Fruit fly (Drosophila melanogaster) S2 (cell line): ENCODE measurements around the gene CG5399.

Experiments
- CG8478 ChIP-seq: fragments of >200 bp; optimal IDR thresholded peaks from 2 replicates; lab custom pipeline; 2018
- CTCF ChIP-seq, 2 experiments: fragments of >200 bp; optimal IDR thresholded peaks; 2 replicates each; lab custom pipeline; 2018

dm6 chr3R:15678765-15679514 lies 16.1 kb upstream of the CG5399 start:
- TF ChIP-seq CTCF (optimal IDR thresholded peaks at IDR 0.05; lab: Kevin White, UChicago) (no peak), CG8478 (lab: Kevin White, UChicago) (no peak)
